Worm (Caenorhabditis elegans) whole organism, L4 larva: ENCODE data around the gene VM106R.1.
A peak's percentile ranks its signal among the peaks of the same experiment; 100 is the strongest.

Experiments used
- F44E2.7 ChIP-seq: fragments of 200-800 bp; sonication (Bioruptor generic); IDR thresholded peaks from 2 replicates; pipeline ENCODE4 v2.1.2; 2022; ENCODE audit warnings: missing genetic modification characterization, missing compliant biosample characterization
- T20F7.1 ChIP-seq: fragments of 200-800 bp; sonication (Bioruptor generic); optimal IDR thresholded peaks from 2 replicates; lab custom pipeline; 2018; ENCODE audit warnings: mild to moderate bottlenecking, missing genetic modification characterization, missing compliant biosample characterization
- Y105C5A.15 ChIP-seq: fragments of 200-800 bp; sonication (Bioruptor generic); IDR thresholded peaks from 2 replicates; pipeline ENCODE4 v1.3.6; 2022; ENCODE audit warnings: missing genetic modification characterization, missing compliant biosample characterization
- Y48G9A.11 ChIP-seq: fragments of 200-800 bp; sonication (Bioruptor generic); IDR thresholded peaks from 2 replicates; pipeline ENCODE4 v1.3.6; 2022; ENCODE audit warnings: missing genetic modification reagents, missing genetic modification characterization, missing compliant biosample characterization
- Y5F2A.4 ChIP-seq: fragments of 200-800 bp; sonication (Bioruptor generic); optimal IDR thresholded peaks from 2 replicates; lab custom pipeline; 2018; ENCODE audit warnings: mild to moderate bottlenecking, missing genetic modification characterization, missing compliant biosample characterization
- Y75B8A.6 ChIP-seq: fragments of 200-800 bp; sonication (Bioruptor generic); IDR thresholded peaks from 2 replicates; pipeline ENCODE4 v1.3.6; 2022; ENCODE audit warnings: missing genetic modification reagents, missing genetic modification characterization, missing compliant biosample characterization
- ZK337.2 ChIP-seq: fragments of 200-800 bp; sonication (Bioruptor generic); IDR thresholded peaks from 2 replicates; pipeline ENCODE4 v1.3.6; 2022; ENCODE audit warnings: missing genetic modification reagents, missing genetic modification characterization, missing compliant biosample characterization
- ZK546.5 ChIP-seq, 2 experiments: sonication (generic microtip); optimal IDR thresholded peaks; 2 replicates each; lab custom pipeline; 2017; ENCODE audit warnings: missing biosample characterization in 2 of 2, missing genetic modification characterization in 2 of 2
- aha-1 ChIP-seq: fragments of 150-350 bp; peaks from one replicate; lab custom pipeline; 2014; ENCODE audit warnings: missing biosample characterization, missing genetic modification characterization
- aly-2 ChIP-seq: sonication (generic microtip); optimal IDR thresholded peaks from 2 replicates; lab custom pipeline; 2018; ENCODE audit warnings: missing biosample characterization, missing genetic modification characterization
- arid-1 ChIP-seq: fragments of 200-800 bp; sonication (Bioruptor generic); conservative IDR thresholded peaks from 2 replicates; pipeline ENCODE4 v1.3.6; 2022; ENCODE audit warnings: missing genetic modification reagents, missing genetic modification characterization, missing compliant biosample characterization
- ceh-62 ChIP-seq: sonication (generic microtip); optimal IDR thresholded peaks from 2 replicates; lab custom pipeline; 2017; ENCODE audit warnings: missing biosample characterization, missing genetic modification characterization
- ceh-82 ChIP-seq: sonication (generic microtip); optimal IDR thresholded peaks from 2 replicates; lab custom pipeline; 2017; ENCODE audit warnings: missing biosample characterization, missing genetic modification characterization
- ces-1 ChIP-seq: fragments of 150-350 bp; sonication (generic microtip); optimal IDR thresholded peaks from 4 replicates; lab custom pipeline; 2014; ENCODE audit warnings: missing biosample characterization, missing genetic modification reagents, missing genetic modification characterization
- ctbp-1 ChIP-seq: fragments of 200-800 bp; sonication (Bioruptor generic); IDR thresholded peaks from 2 replicates; pipeline ENCODE4 v1.3.6; 2022; ENCODE audit warnings: missing genetic modification reagents, missing genetic modification characterization, missing compliant biosample characterization
- daf-16 ChIP-seq, 3 experiments: sonication (generic microtip); optimal IDR thresholded peaks; 2 replicates each; lab custom pipeline; 2016 to 2017; ENCODE audit warnings: missing genetic modification characterization in 3 of 3, missing genetic modification reagents in 3 of 3, mild to moderate bottlenecking in 2 of 3, missing compliant biosample characterization in 2 of 3, missing biosample characterization in 1 of 3, moderate library complexity in 1 of 3
- dmd-8 ChIP-seq: fragments of 200-800 bp; sonication (Bioruptor generic); IDR thresholded peaks from 2 replicates; pipeline ENCODE4 v1.3.6; 2022; ENCODE audit warnings: missing genetic modification characterization, missing compliant biosample characterization
- dpl-1 ChIP-seq: fragments of 150-350 bp; optimal IDR thresholded peaks from 2 replicates; lab custom pipeline; 2014; ENCODE audit warnings: missing biosample characterization, missing genetic modification reagents, missing genetic modification characterization
- egl-27 ChIP-seq: sonication (generic microtip); optimal IDR thresholded peaks from 3 replicates; lab custom pipeline; 2017; ENCODE audit warnings: missing biosample characterization, missing genetic modification reagents, missing genetic modification characterization
- fos-1 ChIP-seq: fragments of 150-350 bp; optimal IDR thresholded peaks from 2 replicates; lab custom pipeline; 2014; ENCODE audit warnings: missing biosample characterization, missing genetic modification characterization
- hif-1 ChIP-seq, 2 experiments: sonication (generic microtip); optimal IDR thresholded peaks; 2 replicates each; lab custom pipeline; 2016 to 2017; ENCODE audit warnings: missing compliant biosample characterization in 2 of 2, missing genetic modification characterization in 2 of 2, missing genetic modification reagents in 2 of 2, missing genotype in 2 of 2, mild to moderate bottlenecking in 1 of 2
- hlh-11 ChIP-seq: fragments of 200-800 bp; sonication (Bioruptor generic); optimal IDR thresholded peaks from 2 replicates; lab custom pipeline; 2018; ENCODE audit warnings: mild to moderate bottlenecking, missing genetic modification characterization, missing compliant biosample characterization
- hlh-30 ChIP-seq: sonication (generic microtip); optimal IDR thresholded peaks from 2 replicates; lab custom pipeline; 2017; ENCODE audit warnings: antibody characterized with exemption, mild to moderate bottlenecking, missing genetic modification characterization, missing compliant biosample characterization; ENCODE audit not compliant: insufficient read depth
- lin-1 ChIP-seq: fragments of 200-800 bp; sonication (Bioruptor generic); IDR thresholded peaks from 2 replicates; pipeline ENCODE4 v1.3.6; 2022; ENCODE audit warnings: missing genetic modification reagents, missing genetic modification characterization, missing compliant biosample characterization
- lsy-2 ChIP-seq, 2 experiments: fragments of 150-350 bp in 1 of 2; sonication (generic microtip) in 1 of 2; optimal IDR thresholded peaks; 2 replicates each; lab custom pipeline; 2014 to 2017; ENCODE audit warnings: missing biosample characterization in 2 of 2, missing genetic modification characterization in 2 of 2
- mdt-29 ChIP-seq: fragments of 200-800 bp; sonication (Bioruptor generic); IDR thresholded peaks from 2 replicates; pipeline ENCODE4 v1.3.6; 2022; ENCODE audit warnings: missing genetic modification reagents, missing genetic modification characterization, missing compliant biosample characterization
- mxl-2 ChIP-seq: fragments of 200-800 bp; sonication (Bioruptor generic); conservative IDR thresholded peaks from 2 replicates; pipeline ENCODE4 v1.3.6; 2022; ENCODE audit warnings: missing genetic modification reagents, missing genetic modification characterization, missing compliant biosample characterization
- mxl-3 ChIP-seq: fragments of 200-800 bp; sonication (Bioruptor generic); optimal IDR thresholded peaks from 2 replicates; lab custom pipeline; 2018; ENCODE audit warnings: mild to moderate bottlenecking, missing genetic modification characterization, missing compliant biosample characterization
- nhr-111 ChIP-seq: fragments of 200-800 bp; sonication (Bioruptor generic); optimal IDR thresholded peaks from 2 replicates; lab custom pipeline; 2018; ENCODE audit warnings: mild to moderate bottlenecking, missing genetic modification characterization, missing compliant biosample characterization
- nhr-237 ChIP-seq: sonication (generic microtip); optimal IDR thresholded peaks from 2 replicates; lab custom pipeline; 2017; ENCODE audit warnings: missing biosample characterization, missing genetic modification characterization
- nhr-41 ChIP-seq: fragments of 200-800 bp; sonication (Bioruptor generic); IDR thresholded peaks from 2 replicates; pipeline ENCODE4 v1.3.6; 2022; ENCODE audit warnings: missing genetic modification reagents, missing genetic modification characterization, missing compliant biosample characterization
- nhr-6 ChIP-seq: fragments of 150-350 bp; optimal IDR thresholded peaks from 2 replicates; lab custom pipeline; 2014; ENCODE audit warnings: missing biosample characterization, missing genetic modification characterization
- sdz-12 ChIP-seq: fragments of 200-800 bp; sonication (Bioruptor generic); optimal IDR thresholded peaks from 2 replicates; lab custom pipeline; 2018; ENCODE audit warnings: mild to moderate bottlenecking, missing genetic modification characterization, missing compliant biosample characterization
- set-16 ChIP-seq: fragments of 200-800 bp; sonication (Bioruptor generic); IDR thresholded peaks from 2 replicates; pipeline ENCODE4 v1.3.6; 2022; ENCODE audit warnings: missing genetic modification reagents, missing genetic modification characterization, missing compliant biosample characterization
- snpc-1.2 ChIP-seq: fragments of 200-800 bp; sonication (Bioruptor generic); IDR thresholded peaks from 2 replicates; pipeline ENCODE4 v1.3.6; 2022; ENCODE audit warnings: missing genetic modification reagents, missing genetic modification characterization, missing compliant biosample characterization
- snpc-4 ChIP-seq: fragments of 150-350 bp; optimal IDR thresholded peaks from 2 replicates; lab custom pipeline; 2014; ENCODE audit warnings: missing biosample characterization, missing genetic modification characterization
- spr-1 ChIP-seq: sonication (generic microtip); optimal IDR thresholded peaks from 2 replicates; lab custom pipeline; 2016; ENCODE audit warnings: mild to moderate bottlenecking, missing genetic modification characterization, missing compliant biosample characterization
- spr-3 ChIP-seq: fragments of 200-800 bp; sonication (Bioruptor generic); optimal IDR thresholded peaks from 2 replicates; lab custom pipeline; 2018; ENCODE audit warnings: mild to moderate bottlenecking, missing genetic modification characterization, missing compliant biosample characterization
- tag-97 ChIP-seq: fragments of 200-800 bp; sonication (Bioruptor generic); IDR thresholded peaks from 2 replicates; pipeline ENCODE4 v1.3.6; 2022; ENCODE audit warnings: missing genetic modification characterization, missing compliant biosample characterization
- tra-1 ChIP-seq: fragments of 200-800 bp; sonication (Bioruptor generic); IDR thresholded peaks from 2 replicates; pipeline ENCODE4 v1.3.6; 2022; ENCODE audit warnings: missing genetic modification reagents, missing genetic modification characterization, missing compliant biosample characterization
- unc-130 ChIP-seq: sonication (generic microtip); optimal IDR thresholded peaks from 2 replicates; lab custom pipeline; 2016; ENCODE audit warnings: missing genetic modification reagents, missing genetic modification characterization, missing compliant biosample characterization
- zag-1 ChIP-seq: fragments of 150-350 bp; optimal IDR thresholded peaks from 2 replicates; lab custom pipeline; 2014; ENCODE audit warnings: missing biosample characterization, missing genetic modification characterization
- zfp-3 ChIP-seq: fragments of 200-800 bp; sonication (Bioruptor generic); conservative IDR thresholded peaks from 2 replicates; pipeline ENCODE4 v1.3.6; 2022; ENCODE audit warnings: missing genetic modification reagents, missing genetic modification characterization, missing compliant biosample characterization
- ztf-11 ChIP-seq: fragments of 150-350 bp; optimal IDR thresholded peaks from 2 replicates; lab custom pipeline; 2014; ENCODE audit warnings: missing biosample characterization, missing genetic modification characterization
- ztf-7 ChIP-seq: fragments of 150-350 bp; optimal IDR thresholded peaks from 2 replicates; lab custom pipeline; 2014; ENCODE audit warnings: missing biosample characterization, missing genetic modification characterization

The VM106R.1 gene

ce11 chrII:10851110-10851509 is 22.1 kb upstream of the VM106R.1 start (continued):
- no peak for TF ChIP-seq sdz-12 (GFP tag; lab: Kevin White, UChicago)
- TF ChIP-seq ZK546.5 (tag; optimal IDR thresholded peaks at IDR 0.05; lab: Kevin White, UChicago), result no peak
- no peak for TF ChIP-seq mxl-2 (GFP tag; lab: Robert Waterston, UW)
- no peak for TF ChIP-seq Y5F2A.4 (GFP tag; lab: Kevin White, UChicago)
- no peak for TF ChIP-seq unc-130 (GFP tag; lab: Kevin White, UChicago)
- no peak for TF ChIP-seq ces-1 (GFP tag; lab: Kevin White, UChicago)
- peak; percentile 98 for TF ChIP-seq tra-1
- peak; percentile 69 for TF ChIP-seq nhr-6 (tag; lab: Kevin White, UChicago)
- TF ChIP-seq Y105C5A.15 (GFP tag; lab: Robert Waterston, UW), result 0 out of 2 replicates have a peak, but pooled peaks have one; percentile 17
- TF ChIP-seq daf-16 (GFP tag; optimal IDR thresholded peaks at IDR 0.05; lab: Kevin White, UChicago), result peak in 1 of 2 experiments; percentile 84
- peak; percentile 71 for TF ChIP-seq daf-16 (tag; optimal IDR thresholded peaks at IDR 0.05; lab: Kevin White, UChicago)
- TF ChIP-seq spr-1 (tag; lab: Kevin White, UChicago), result peak; percentile 17
- TF ChIP-seq snpc-1.2 (GFP tag; lab: Robert Waterston, UW), result no peak
- TF ChIP-seq ctbp-1, result 0 out of 2 replicates have a peak, but pooled peaks have one; percentile 29
- TF ChIP-seq arid-1 (GFP tag; lab: Robert Waterston, UW), result 0 out of 2 replicates have a peak, but pooled peaks have one; percentile 25
- no peak for TF ChIP-seq nhr-111
- TF ChIP-seq spr-3 (GFP tag; lab: Kevin White, UChicago), result no peak
- TF ChIP-seq Y48G9A.11 (GFP tag; lab: Robert Waterston, UW), result no peak
- no peak for TF ChIP-seq snpc-4
- no peak for TF ChIP-seq egl-27 (tag; lab: Kevin White, UChicago)

ce11 chrII:10849903-10850302 is 20.9 kb upstream of the VM106R.1 start, which contains the start of gene M106.2:
M106.2 (minus strand) TSS chrII:10850003.
- TF ChIP-seq F44E2.7 (GFP tag; lab: Robert Waterston, UW) (no peak), tag-97 (GFP tag; lab: Robert Waterston, UW) (no peak), arid-1 (GFP tag; lab: Robert Waterston, UW) (no peak), nhr-237 (no peak), ztf-11 (tag; lab: Kevin White, UChicago) (no peak), aha-1 (tag; lab: Kevin White, UChicago) (peak; percentile 29), tra-1 (no peak), ceh-82 (tag; lab: Kevin White, UChicago) (no peak), hif-1 (tag; optimal IDR thresholded peaks at IDR 0.05; lab: Kevin White, UChicago) (no peak), ceh-62 (tag; lab: Kevin White, UChicago) (no peak), aly-2 (tag; lab: Kevin White, UChicago) (no peak), set-16 (GFP tag; lab: Robert Waterston, UW) (no peak), ztf-7 (tag; lab: Kevin White, UChicago) (no peak), T20F7.1 (GFP tag; lab: Kevin White, UChicago) (no peak), snpc-1.2 (GFP tag; lab: Robert Waterston, UW) (no peak), dpl-1 (GFP tag; lab: Kevin White, UChicago) (no peak), zfp-3 (GFP tag; lab: Robert Waterston, UW) (0 out of 2 replicates have a peak, but pooled peaks have one; percentile 42), lin-1 (GFP tag; lab: Robert Waterston, UW) (no peak)

DNA sequence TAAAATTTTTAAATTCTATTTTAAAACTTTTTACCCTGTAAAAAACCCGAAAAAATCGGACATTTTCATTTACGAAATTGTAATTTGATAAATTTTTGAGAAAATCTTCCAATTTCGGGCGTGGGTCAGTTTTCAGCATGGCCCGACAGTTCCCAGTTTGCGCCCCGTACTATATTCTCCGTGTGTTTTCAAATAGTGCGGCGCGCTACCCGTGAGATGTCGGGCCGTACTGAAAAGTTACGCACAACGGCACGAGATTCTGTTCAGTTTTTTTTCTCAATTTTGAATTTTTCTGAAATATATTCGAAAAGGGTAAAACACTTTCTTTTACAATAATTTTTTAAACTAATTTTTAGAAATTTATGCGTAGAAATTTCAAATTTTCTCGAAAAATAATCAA is 18.1 kb upstream of the VM106R.1 start:
- TF ChIP-seq zag-1 (tag; lab: Kevin White, UChicago) (no peak), egl-27 (tag; lab: Kevin White, UChicago) (no peak), hif-1 (tag; optimal IDR thresholded peaks at IDR 0.05; lab: Kevin White, UChicago) (no peak), dmd-8 (GFP tag; lab: Robert Waterston, UW) (no peak), Y75B8A.6 (GFP tag; lab: Robert Waterston, UW) (no peak), ceh-62 (tag; lab: Kevin White, UChicago) (no peak), hlh-30 (tag; lab: Kevin White, UChicago) (no peak), ZK337.2 (no peak), nhr-111 (no peak), mdt-29 (GFP tag; lab: Robert Waterston, UW) (no peak), mxl-3 (GFP tag; lab: Kevin White, UChicago) (no peak), fos-1 (tag; lab: Kevin White, UChicago) (no peak), lsy-2 (tag; optimal IDR thresholded peaks at IDR 0.05; lab: Kevin White, UChicago) (no peak), hlh-11 (tag; lab: Kevin White, UChicago) (no peak), ztf-11 (tag; lab: Kevin White, UChicago) (no peak), nhr-41 (GFP tag; lab: Robert Waterston, UW) (no peak)
